ENCODE assay signal across 1 fruit fly cellular context in the genomic region with DNA sequence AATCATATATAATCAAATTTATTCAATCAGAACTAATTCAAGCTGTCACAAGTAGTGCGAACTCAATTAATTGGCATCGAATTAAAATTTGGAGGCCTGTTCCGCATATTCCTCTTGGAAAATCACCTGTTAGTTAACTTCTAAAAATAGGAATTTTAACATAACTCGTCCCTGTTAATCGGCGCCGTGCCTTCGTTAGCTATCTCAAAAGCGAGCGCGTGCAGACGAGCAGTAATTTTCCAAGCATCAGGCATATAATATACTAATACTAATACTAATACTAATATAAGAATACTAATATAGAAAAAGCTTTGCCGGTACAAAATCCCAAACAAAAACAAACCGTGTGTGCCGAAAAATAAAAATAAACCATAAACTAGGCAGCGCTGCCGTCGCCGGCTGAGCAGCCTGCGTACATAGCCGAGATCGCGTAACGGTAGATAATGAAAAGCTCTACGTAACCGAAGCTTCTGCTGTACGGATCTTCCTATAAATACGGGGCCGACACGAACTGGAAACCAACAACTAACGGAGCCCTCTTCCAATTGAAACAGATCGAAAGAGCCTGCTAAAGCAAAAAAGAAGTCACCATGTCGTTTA.
TF ChIP-seq lines count a peak whose summit lies in the region.

No protein-coding gene starts in this region.

TF ChIP-seq in whole organism, embryonic, 481 proteins besides CTCF, POLR2A, EP300 and RAD21 (continued from another document):
- TF ChIP-seq p53 (GFP tag; optimal IDR thresholded peaks at IDR 0.05; lab: Kevin White, UChicago), result no peak
- no peak for TF ChIP-seq disco-r (GFP tag; optimal IDR thresholded peaks at IDR 0.05; lab: Kevin White, UChicago)
- no peak for TF ChIP-seq Myb (GFP tag; optimal IDR thresholded peaks at IDR 0.05; lab: Kevin White, UChicago)
- TF ChIP-seq CG8281 (tag; optimal IDR thresholded peaks at IDR 0.05; lab: Kevin White, UChicago), result no peak
- no peak for TF ChIP-seq CG1647 (GFP tag; optimal IDR thresholded peaks at IDR 0.05; lab: Kevin White, UChicago)
- TF ChIP-seq ab (GFP tag; optimal IDR thresholded peaks at IDR 0.05; lab: Kevin White, UChicago), result no peak
- TF ChIP-seq CG30020 (tag; optimal IDR thresholded peaks at IDR 0.05; lab: Kevin White, UChicago), result no peak
- peak; percentile 36 for TF ChIP-seq Nf-YB (GFP tag; optimal IDR thresholded peaks at IDR 0.05; lab: Kevin White, UChicago)
- TF ChIP-seq CG14965 (GFP tag; optimal IDR thresholded peaks at IDR 0.05; lab: Kevin White, UChicago; ENCODE audit: borderline replicate concordance), result no peak
- no peak for TF ChIP-seq CG14667 (GFP tag; IDR thresholded peaks at IDR 0.05; lab: Robert Waterston, UW)
- peak; percentile 13 for TF ChIP-seq Vsx1 (GFP tag; optimal IDR thresholded peaks at IDR 0.05; lab: Kevin White, UChicago)
- TF ChIP-seq Bteb2 (GFP tag; optimal IDR thresholded peaks at IDR 0.05; lab: Kevin White, UChicago), result no peak
- no peak for TF ChIP-seq dmrt11E (tag; optimal IDR thresholded peaks at IDR 0.05; lab: Kevin White, UChicago)
- no peak for TF ChIP-seq Camta (GFP tag; optimal IDR thresholded peaks at IDR 0.05; lab: Kevin White, UChicago)
- TF ChIP-seq fru (optimal IDR thresholded peaks at IDR 0.05; lab: Kevin White, UChicago), result no peak
- no peak for TF ChIP-seq gfzf (GFP tag; optimal IDR thresholded peaks at IDR 0.05; lab: Kevin White, UChicago)
- peak; percentile 7 for TF ChIP-seq D19A (tag; optimal IDR thresholded peaks at IDR 0.05; lab: Kevin White, UChicago)
- no peak for TF ChIP-seq fd64A (GFP tag; optimal IDR thresholded peaks at IDR 0.05; lab: Kevin White, UChicago)
- TF ChIP-seq Pdp1 (GFP tag; optimal IDR thresholded peaks at IDR 0.05; lab: Kevin White, UChicago), result peak in 1 of 2 experiments; percentile 79
- no peak for TF ChIP-seq slbo (GFP tag; IDR thresholded peaks at IDR 0.05; lab: Robert Waterston, UW)
- TF ChIP-seq cg (GFP tag; optimal IDR thresholded peaks at IDR 0.05; lab: Kevin White, UChicago), result peak; percentile 23
- TF ChIP-seq Deaf1 (tag; optimal IDR thresholded peaks at IDR 0.05; lab: Kevin White, UChicago), result peak; percentile 67
- TF ChIP-seq PHDP (tag; optimal IDR thresholded peaks at IDR 0.05; lab: Kevin White, UChicago), result peak; percentile 56
- peak; percentile 33 for TF ChIP-seq CG18599 (GFP tag; optimal IDR thresholded peaks at IDR 0.05; lab: Kevin White, UChicago)
- TF ChIP-seq oc (tag; optimal IDR thresholded peaks at IDR 0.05; lab: Kevin White, UChicago), result no peak
- peak; percentile 70 for TF ChIP-seq exex (tag; optimal IDR thresholded peaks at IDR 0.05; lab: Kevin White, UChicago)
- peak; percentile 92 for TF ChIP-seq Adf1 (GFP tag; IDR thresholded peaks at IDR 0.05; lab: Robert Waterston, UW)
- TF ChIP-seq pita (GFP tag; optimal IDR thresholded peaks at IDR 0.05; lab: Kevin White, UChicago), result no peak
- peak; percentile 70 for TF ChIP-seq gcm (GFP tag; optimal IDR thresholded peaks at IDR 0.05; lab: Kevin White, UChicago)
- no peak for TF ChIP-seq Fer1 (GFP tag; optimal IDR thresholded peaks at IDR 0.05; lab: Kevin White, UChicago)
- peak; percentile 67 for TF ChIP-seq CG12769 (tag; optimal IDR thresholded peaks at IDR 0.05; lab: Kevin White, UChicago)
- TF ChIP-seq emc (GFP tag; optimal IDR thresholded peaks at IDR 0.05; lab: Kevin White, UChicago), result no peak
- peak; percentile 68 for TF ChIP-seq Hand (GFP tag; optimal IDR thresholded peaks at IDR 0.05; lab: Kevin White, UChicago)
- TF ChIP-seq wor (GFP tag; IDR thresholded peaks at IDR 0.05; lab: Robert Waterston, UW), result no peak
- no peak for TF ChIP-seq GATAe (GFP tag; conservative IDR thresholded peaks at IDR 0.05; lab: Robert Waterston, UW)
- TF ChIP-seq CG12659 (GFP tag; optimal IDR thresholded peaks at IDR 0.05; lab: Kevin White, UChicago), result no peak
- no peak for TF ChIP-seq CG10274 (GFP tag; optimal IDR thresholded peaks at IDR 0.05; lab: Kevin White, UChicago)
- TF ChIP-seq CG34376 (GFP tag; optimal IDR thresholded peaks at IDR 0.05; lab: Kevin White, UChicago), result peak; percentile 4
- TF ChIP-seq CG6654 (GFP tag; optimal IDR thresholded peaks at IDR 0.05; lab: Kevin White, UChicago), result no peak
- no peak for TF ChIP-seq bcd (GFP tag; optimal IDR thresholded peaks at IDR 0.05; lab: Kevin White, UChicago)
- TF ChIP-seq NFAT (GFP tag; IDR thresholded peaks at IDR 0.05; lab: Robert Waterston, UW), result peak; percentile 61; the same call in 1 of the 2 replicates
- TF ChIP-seq CG16779 (GFP tag; IDR thresholded peaks at IDR 0.05; lab: Robert Waterston, UW), result no peak
- TF ChIP-seq stwl (tag; optimal IDR thresholded peaks at IDR 0.05; lab: Kevin White, UChicago), result no peak
- no peak for TF ChIP-seq CG15696 (tag; optimal IDR thresholded peaks at IDR 0.05; lab: Kevin White, UChicago)
- TF ChIP-seq CG17568 (GFP tag; optimal IDR thresholded peaks at IDR 0.05; lab: Kevin White, UChicago), result peak; percentile 57
- TF ChIP-seq phol (tag; optimal IDR thresholded peaks at IDR 0.05; lab: Kevin White, UChicago), result no peak
- no peak for TF ChIP-seq CG14860 (GFP tag; IDR thresholded peaks at IDR 0.05; lab: Robert Waterston, UW; ENCODE audit: partially characterized antibody)
- no peak for TF ChIP-seq CG17612 (GFP tag; IDR thresholded peaks at IDR 0.05; lab: Robert Waterston, UW)
- no peak for TF ChIP-seq tna (GFP tag; IDR thresholded peaks at IDR 0.05; lab: Robert Waterston, UW; ENCODE audit: partially characterized antibody)
- TF ChIP-seq CG10321 (GFP tag; IDR thresholded peaks at IDR 0.05; lab: Robert Waterston, UW), result no peak
- no peak for TF ChIP-seq sisA (GFP tag; IDR thresholded peaks at IDR 0.05; lab: Robert Waterston, UW)
- no peak for TF ChIP-seq Side (GFP tag; optimal IDR thresholded peaks at IDR 0.05; lab: Kevin White, UChicago)
- peak; percentile 56 for TF ChIP-seq unpg (GFP tag; optimal IDR thresholded peaks at IDR 0.05; lab: Kevin White, UChicago)
- no peak for TF ChIP-seq gt (GFP tag; IDR thresholded peaks at IDR 0.05; lab: Robert Waterston, UW)
- peak; percentile 3 for TF ChIP-seq ATbp (GFP tag; optimal IDR thresholded peaks at IDR 0.05; lab: Kevin White, UChicago)
- TF ChIP-seq chinmo (GFP tag; IDR thresholded peaks at IDR 0.05; lab: Robert Waterston, UW; ENCODE audit: partially characterized antibody), result peak; percentile 82; the same call in 2 of the 4 replicates
- no peak for TF ChIP-seq CG3281 (GFP tag; optimal IDR thresholded peaks at IDR 0.05; lab: Kevin White, UChicago)
- peak; percentile 48 for TF ChIP-seq CG15269 (tag; optimal IDR thresholded peaks at IDR 0.05; lab: Kevin White, UChicago)
- TF ChIP-seq Sox100B (GFP tag; optimal IDR thresholded peaks at IDR 0.05; lab: Kevin White, UChicago), result no peak
- TF ChIP-seq row (GFP tag; IDR thresholded peaks at IDR 0.05; lab: Robert Waterston, UW), result no peak
- TF ChIP-seq cwo (GFP tag; optimal IDR thresholded peaks at IDR 0.05; lab: Kevin White, UChicago), result peak; percentile 21
- no peak for TF ChIP-seq jumu (GFP tag; optimal IDR thresholded peaks at IDR 0.05; lab: Kevin White, UChicago)
- no peak for TF ChIP-seq ranshi (GFP tag; IDR thresholded peaks at IDR 0.05; lab: Robert Waterston, UW)
- TF ChIP-seq CG9437 (GFP tag; optimal IDR thresholded peaks at IDR 0.05; lab: Kevin White, UChicago), result peak; percentile 89
- peak; percentile 29 for TF ChIP-seq salm (tag; optimal IDR thresholded peaks at IDR 0.05; lab: Kevin White, UChicago)
- no peak for TF ChIP-seq CG7372 (GFP tag; IDR thresholded peaks at IDR 0.05; lab: Robert Waterston, UW)
